Fruit fly (Drosophila melanogaster): Measurements from ENCODE around the gene Uqcc1.

DNA sequence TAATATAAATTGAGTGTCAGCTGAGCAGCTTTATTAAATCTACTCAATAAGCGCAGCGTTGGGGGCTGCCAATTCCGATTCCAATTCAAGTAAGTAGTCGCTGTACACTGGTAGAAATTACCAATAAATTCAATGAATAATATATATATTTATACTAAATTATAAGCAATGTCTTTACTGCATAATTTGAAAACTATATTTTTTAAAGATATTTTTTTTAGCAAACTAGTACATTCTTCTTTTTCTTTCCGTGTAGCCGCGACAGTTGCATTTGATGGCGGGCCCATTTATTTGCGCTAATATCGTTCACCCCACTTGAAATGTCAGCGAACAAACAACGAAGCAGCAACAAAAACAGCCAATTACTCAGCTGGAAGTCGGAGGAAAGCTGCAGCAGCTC is 19.5 kb upstream of the Uqcc1 start:
- TF ChIP-seq psq (optimal IDR thresholded peaks at IDR 0.05) (no peak), pan (optimal IDR thresholded peaks at IDR 0.05) (no peak), EcR (GFP tag; optimal IDR thresholded peaks at IDR 0.05) (no peak), CG8478 (optimal IDR thresholded peaks at IDR 0.05) (no peak)

Data from whole organism.